Fruit fly (Drosophila melanogaster): ENCODE measurements around the gene Cox11.

Cox11 gene

DNA sequence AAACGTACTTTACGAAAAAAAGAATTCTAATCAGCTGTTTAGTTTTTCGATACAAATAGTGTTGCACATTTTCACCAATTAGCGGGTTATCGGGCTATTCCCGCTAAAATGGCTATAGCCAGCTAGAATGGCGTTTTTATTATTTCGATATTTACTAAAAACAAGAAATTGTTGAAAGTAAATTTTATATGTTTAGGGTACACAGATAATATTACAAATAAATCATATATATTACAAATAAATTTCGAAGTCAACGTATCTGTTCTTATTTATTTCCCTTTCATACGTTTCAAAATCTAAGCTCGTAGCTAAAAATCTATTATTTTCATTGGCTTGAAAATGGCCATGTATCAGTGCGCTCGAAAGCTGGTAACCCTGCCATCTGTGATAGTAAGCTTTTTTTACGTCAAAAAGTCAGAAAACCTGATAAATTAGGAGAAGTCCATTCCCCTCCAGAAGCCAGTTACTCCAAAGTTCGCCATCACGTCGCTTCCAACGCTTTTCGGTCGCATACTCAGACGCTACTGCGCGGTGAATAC, 6.8 kb upstream of the Cox11 start, which contains the start of the genes CG7382 and cl (continued):
- no peak for TF ChIP-seq CG6654 (GFP tag; optimal IDR thresholded peaks at IDR 0.05)
- TF ChIP-seq disco-r (GFP tag; optimal IDR thresholded peaks at IDR 0.05) = no peak
- no peak for TF ChIP-seq CG17328 (GFP tag; IDR thresholded peaks at IDR 0.05)
- no peak for TF ChIP-seq nom (GFP tag; optimal IDR thresholded peaks at IDR 0.05)
- no peak for TF ChIP-seq wdn (GFP tag; IDR thresholded peaks at IDR 0.05)
- no peak for TF ChIP-seq Trl (optimal IDR thresholded peaks at IDR 0.05)
- TF ChIP-seq Trl (GFP tag; optimal IDR thresholded peaks at IDR 0.05) = no peak
- TF ChIP-seq Drgx (GFP tag; IDR thresholded peaks at IDR 0.05) = no peak
- TF ChIP-seq Nf-YC (tag; optimal IDR thresholded peaks at IDR 0.05) = peak; percentile 65
- peak; percentile 24 for TF ChIP-seq Hsf (GFP tag; optimal IDR thresholded peaks at IDR 0.05)
- TF ChIP-seq repo (GFP tag; optimal IDR thresholded peaks at IDR 0.05) = no peak
- TF ChIP-seq fu2 (GFP tag; optimal IDR thresholded peaks at IDR 0.05) = no peak
- no peak for TF ChIP-seq CG33213 (GFP tag; optimal IDR thresholded peaks at IDR 0.05)
- no peak for TF ChIP-seq otp (GFP tag; IDR thresholded peaks at IDR 0.05)
- no peak for TF ChIP-seq CG10274 (GFP tag; optimal IDR thresholded peaks at IDR 0.05)
- TF ChIP-seq CG8388 (GFP tag; optimal IDR thresholded peaks at IDR 0.05) = no peak
- peak; percentile 84 for TF ChIP-seq CG14710 (tag; optimal IDR thresholded peaks at IDR 0.05)
- no peak for TF ChIP-seq CG30431 (GFP tag; optimal IDR thresholded peaks at IDR 0.05)
- TF ChIP-seq CG12219 (GFP tag; optimal IDR thresholded peaks at IDR 0.05) = no peak
- TF ChIP-seq H15 (GFP tag; IDR thresholded peaks at IDR 0.05) = no peak
- no peak for TF ChIP-seq eve (GFP tag; optimal IDR thresholded peaks at IDR 0.05)
- TF ChIP-seq Bdp1 (GFP tag; optimal IDR thresholded peaks at IDR 0.05) = no peak
- TF ChIP-seq inv (GFP tag; IDR thresholded peaks at IDR 0.05; ENCODE audit: partially characterized antibody) = no peak
- no peak for TF ChIP-seq CG11695 (GFP tag; IDR thresholded peaks at IDR 0.05)
- TF ChIP-seq zen (tag; optimal IDR thresholded peaks at IDR 0.05) = peak; percentile 42
- peak; percentile 15 for TF ChIP-seq Nf-YB (GFP tag; optimal IDR thresholded peaks at IDR 0.05)
- TF ChIP-seq CG18262 (tag; optimal IDR thresholded peaks at IDR 0.05) = peak; percentile 56
- no peak for TF ChIP-seq tx (GFP tag; optimal IDR thresholded peaks at IDR 0.05)
- TF ChIP-seq CG14014 (GFP tag; IDR thresholded peaks at IDR 0.05) = 0 out of 2 replicates have a peak, but pooled peaks have one; percentile 56
- no peak for TF ChIP-seq gce (GFP tag; IDR thresholded peaks at IDR 0.05)
- TF ChIP-seq crc (GFP tag; optimal IDR thresholded peaks at IDR 0.05) = no peak
- TF ChIP-seq bcd (GFP tag; optimal IDR thresholded peaks at IDR 0.05) = peak; percentile 44
- no peak for TF ChIP-seq seq (GFP tag; IDR thresholded peaks at IDR 0.05)
- no peak for TF ChIP-seq bigmax (GFP tag; optimal IDR thresholded peaks at IDR 0.05)
- TF ChIP-seq kah (GFP tag; optimal IDR thresholded peaks at IDR 0.05) = no peak
- TF ChIP-seq Nf-YA (GFP tag; IDR thresholded peaks at IDR 0.05) = no peak
- peak; percentile 72 for TF ChIP-seq CG17829 (tag; optimal IDR thresholded peaks at IDR 0.05)
- TF ChIP-seq CG13894 (tag; optimal IDR thresholded peaks at IDR 0.05) = peak; percentile 41
- no peak for TF ChIP-seq Adf1 (GFP tag; IDR thresholded peaks at IDR 0.05)
- TF ChIP-seq Meics (GFP tag; optimal IDR thresholded peaks at IDR 0.05) = peak; percentile 16
- TF ChIP-seq oc (tag; optimal IDR thresholded peaks at IDR 0.05) = no peak
- no peak for TF ChIP-seq CG4854 (GFP tag; optimal IDR thresholded peaks at IDR 0.05)
- peak; percentile 20; the same call in 1 of the 2 replicates for TF ChIP-seq CG4404 (GFP tag; IDR thresholded peaks at IDR 0.05)
- TF ChIP-seq Opbp (GFP tag; IDR thresholded peaks at IDR 0.05; ENCODE audit: partially characterized antibody) = no peak
- TF ChIP-seq CG30403 (GFP tag; optimal IDR thresholded peaks at IDR 0.05) = peak; percentile 70
- TF ChIP-seq Tbp (GFP tag; optimal IDR thresholded peaks at IDR 0.05) = no peak
- TF ChIP-seq CG10543 (GFP tag; optimal IDR thresholded peaks at IDR 0.05) = peak; percentile 57
- peak; percentile 27 for TF ChIP-seq CG18619 (GFP tag; optimal IDR thresholded peaks at IDR 0.05)
- TF ChIP-seq Sox100B (GFP tag; optimal IDR thresholded peaks at IDR 0.05) = peak; percentile 36
- TF ChIP-seq CG18599 (GFP tag; optimal IDR thresholded peaks at IDR 0.05) = peak; percentile 36
- 0 out of 2 replicates have a peak, but pooled peaks have one; percentile 38 for TF ChIP-seq CG4360 (GFP tag; IDR thresholded peaks at IDR 0.05)

All from whole organism, embryonic.